Fruit fly (Drosophila melanogaster) whole organism, wandering third instar larva: ENCODE measurements around the gene Rtnl1.

ENCODE experiments used
- br ChIP-seq: fragments of 200-800 bp; sonication (Bioruptor generic); optimal IDR thresholded peaks from 2 replicates; lab custom pipeline; 2016; ENCODE audit warnings: missing biosample characterization, missing genetic modification characterization
- brk ChIP-seq: fragments of 200-800 bp; sonication (Bioruptor generic); optimal IDR thresholded peaks from 2 replicates; lab custom pipeline; 2016; ENCODE audit warnings: missing biosample characterization, mild to moderate bottlenecking, missing genetic modification characterization
- dmrt93B ChIP-seq: fragments of 200-800 bp; sonication (Bioruptor generic); optimal IDR thresholded peaks from 2 replicates; lab custom pipeline; 2018; ENCODE audit warnings: missing biosample characterization, mild to moderate bottlenecking, missing genetic modification characterization
- ey ChIP-seq: fragments of 200-800 bp; sonication (Bioruptor generic); optimal IDR thresholded peaks from 2 replicates; lab custom pipeline; 2016; ENCODE audit warnings: missing biosample characterization, missing genetic modification characterization
- h ChIP-seq: fragments of 200-800 bp; sonication (Bioruptor generic); optimal IDR thresholded peaks from 3 replicates; lab custom pipeline; 2016; ENCODE audit warnings: missing biosample characterization, mild to moderate bottlenecking, missing genetic modification characterization
- pan ChIP-seq: fragments of >200 bp; optimal IDR thresholded peaks from 2 replicates; lab custom pipeline; 2017
- psq ChIP-seq: fragments of 200-800 bp; sonication (Bioruptor generic); optimal IDR thresholded peaks from 3 replicates; lab custom pipeline; 2017; ENCODE audit warnings: missing biosample characterization, mild to moderate bottlenecking, missing genetic modification characterization, moderate library complexity
- rgr ChIP-seq: fragments of 200-800 bp; sonication (Bioruptor generic); optimal IDR thresholded peaks from 3 replicates; lab custom pipeline; 2016; ENCODE audit warnings: missing biosample characterization, mild to moderate bottlenecking, missing genetic modification characterization
- tai ChIP-seq: sonication (Bioruptor generic); optimal IDR thresholded peaks from 2 replicates; lab custom pipeline; 2016; ENCODE audit warnings: missing biosample characterization, missing genetic modification characterization

- TF ChIP-seq dmrt93B (GFP tag; lab: Kevin White, UChicago): no peak
- peak; percentile 13 for TF ChIP-seq h (GFP tag; lab: Kevin White, UChicago)
- TF ChIP-seq rgr (GFP tag; lab: Kevin White, UChicago): peak; percentile 30
- no peak for TF ChIP-seq ey (GFP tag; lab: Kevin White, UChicago)
- TF ChIP-seq br (GFP tag; lab: Kevin White, UChicago): no peak
- TF ChIP-seq pan (lab: Kevin White, UChicago): no peak
- TF ChIP-seq tai (GFP tag; lab: Kevin White, UChicago): no peak
- TF ChIP-seq psq (GFP tag; lab: Kevin White, UChicago): no peak
- TF ChIP-seq brk (GFP tag; lab: Kevin White, UChicago): no peak
Observed at dm6 chr2L:5054953-5055352, 45.4 kb upstream of the Rtnl1 start, which contains the start of the genes CG14036 and His3.3A.
